Fruit fly (Drosophila melanogaster) whole organism, prepupa: ENCODE results near the gene CG3184.

Experiments used
- CG10669 ChIP-seq: fragments of 200-800 bp; sonication (Bioruptor generic); optimal IDR thresholded peaks from 3 replicates; lab custom pipeline; 2018; ENCODE audit warnings: missing biosample characterization, mild to moderate bottlenecking, missing genetic modification characterization, moderate library complexity
- CG1621 ChIP-seq: fragments of 200-800 bp; sonication (Bioruptor generic); optimal IDR thresholded peaks from 3 replicates; lab custom pipeline; 2018; ENCODE audit warnings: missing biosample characterization, mild to moderate bottlenecking, missing genetic modification characterization
- CG16779 ChIP-seq: fragments of 200-800 bp; sonication (Bioruptor generic); optimal IDR thresholded peaks from 3 replicates; lab custom pipeline; 2017; ENCODE audit warnings: missing biosample characterization, mild to moderate bottlenecking, missing genetic modification characterization
- CG34406 ChIP-seq: fragments of 200-800 bp; sonication (Bioruptor generic); optimal IDR thresholded peaks from 3 replicates; lab custom pipeline; 2016; ENCODE audit warnings: missing biosample characterization, missing genetic modification characterization
- CG4318 ChIP-seq: fragments of 200-800 bp; sonication (Bioruptor generic); optimal IDR thresholded peaks from 3 replicates; lab custom pipeline; 2017; ENCODE audit warnings: missing biosample characterization, mild to moderate bottlenecking, missing genetic modification characterization
- CG6808 ChIP-seq: fragments of 200-800 bp; sonication (Bioruptor generic); optimal IDR thresholded peaks from 3 replicates; lab custom pipeline; 2017; ENCODE audit warnings: missing biosample characterization, missing genetic modification characterization, mild to moderate bottlenecking, moderate library complexity, missing genetic modification reagents
- CG8119 ChIP-seq: fragments of 200-800 bp; sonication (Bioruptor generic); IDR thresholded peaks from 3 replicates; pipeline ENCODE4 v1.3.6; 2022; ENCODE audit warnings: missing biosample characterization, missing genetic modification characterization
- Eip93F ChIP-seq: fragments of 200-800 bp; sonication (Bioruptor generic); optimal IDR thresholded peaks from 2 replicates; lab custom pipeline; 2016; ENCODE audit warnings: missing biosample characterization, mild to moderate bottlenecking, missing genetic modification characterization
- Ets21C ChIP-seq: fragments of 200-800 bp; sonication (Bioruptor generic); optimal IDR thresholded peaks from 3 replicates; lab custom pipeline; 2016; ENCODE audit warnings: missing biosample characterization, missing genetic modification characterization
- Ets96B ChIP-seq: fragments of 200-800 bp; optimal IDR thresholded peaks from 2 replicates; lab custom pipeline; 2019; ENCODE audit warnings: missing biosample characterization, mild to moderate bottlenecking, missing genetic modification characterization, moderate library complexity
- Hr39 ChIP-seq: fragments of 200-800 bp; sonication (Bioruptor generic); optimal IDR thresholded peaks from 2 replicates; lab custom pipeline; 2016; ENCODE audit warnings: missing biosample characterization, missing genetic modification characterization
- Hr4 ChIP-seq: fragments of 200-800 bp; sonication (Bioruptor generic); optimal IDR thresholded peaks from 3 replicates; lab custom pipeline; 2016; ENCODE audit warnings: missing biosample characterization, missing genetic modification characterization
- Met ChIP-seq: fragments of 200-800 bp; sonication (Bioruptor generic); optimal IDR thresholded peaks from 3 replicates; lab custom pipeline; 2016; ENCODE audit warnings: missing biosample characterization, missing genetic modification characterization
- Sox102F ChIP-seq: fragments of 200-800 bp; sonication (Bioruptor generic); optimal IDR thresholded peaks from 2 replicates; lab custom pipeline; 2016; ENCODE audit warnings: missing biosample characterization, mild to moderate bottlenecking, missing genetic modification characterization
- dsx ChIP-seq: fragments of 200-800 bp; optimal IDR thresholded peaks from 3 replicates; lab custom pipeline; 2019; ENCODE audit warnings: missing biosample characterization, mild to moderate bottlenecking, missing genetic modification characterization, moderate library complexity; ENCODE audit not compliant: poor library complexity, severe bottlenecking
- esn ChIP-seq: fragments of 200-800 bp; sonication (Bioruptor generic); optimal IDR thresholded peaks from 2 replicates; lab custom pipeline; 2016; ENCODE audit warnings: missing biosample characterization, mild to moderate bottlenecking, missing genetic modification characterization, moderate library complexity
- fkh ChIP-seq: fragments of 200-800 bp; sonication (Bioruptor generic); optimal IDR thresholded peaks from 3 replicates; lab custom pipeline; 2017; ENCODE audit warnings: missing biosample characterization, mild to moderate bottlenecking, missing genetic modification characterization, moderate library complexity
- ss ChIP-seq, 2 experiments: fragments of 200-800 bp; sonication (Bioruptor generic); optimal IDR thresholded peaks; 2 replicates in 1 of 2; 3 replicates in 1 of 2; lab custom pipeline; 2017 to 2018; ENCODE audit warnings: mild to moderate bottlenecking in 2 of 2, missing biosample characterization in 2 of 2, missing genetic modification characterization in 2 of 2, moderate library complexity in 1 of 2

Gene CG3184

DNA sequence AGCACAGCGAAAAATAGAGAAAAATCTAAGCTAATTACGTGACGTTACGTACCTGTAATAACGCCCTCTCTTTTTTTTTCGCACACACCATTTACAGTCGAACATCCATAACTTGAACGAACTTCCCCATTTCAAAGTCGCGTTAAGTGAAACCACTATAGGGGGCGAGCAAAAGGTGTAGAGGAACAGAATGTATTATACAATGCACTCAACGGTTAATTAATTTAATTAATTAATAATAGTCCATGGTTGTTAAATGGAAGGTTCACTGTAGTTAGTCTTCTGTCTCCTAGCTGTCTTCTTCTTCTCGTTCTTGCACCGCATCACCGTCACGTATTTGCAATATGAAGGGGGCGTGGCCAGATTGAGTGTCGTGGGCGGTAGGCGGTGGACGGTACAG lies 47.0 kb downstream of the CG3184 start (continued):
- TF ChIP-seq CG1621 (tag; lab: Kevin White, UChicago) (no peak), Hr4 (GFP tag; lab: Kevin White, UChicago) (peak; percentile 72), esn (GFP tag; lab: Kevin White, UChicago) (peak; percentile 18), CG10669 (GFP tag; lab: Kevin White, UChicago) (no peak), CG34406 (GFP tag; lab: Kevin White, UChicago) (no peak), Sox102F (GFP tag; lab: Kevin White, UChicago) (no peak), CG6808 (GFP tag; lab: Kevin White, UChicago) (no peak), CG16779 (tag; lab: Kevin White, UChicago) (no peak), Ets21C (GFP tag; lab: Kevin White, UChicago) (no peak), dsx (GFP tag; lab: Kevin White, UChicago) (no peak), Met (peak; percentile 26), ss (GFP tag; optimal IDR thresholded peaks at IDR 0.05; lab: Kevin White, UChicago) (no peak)

DNA sequence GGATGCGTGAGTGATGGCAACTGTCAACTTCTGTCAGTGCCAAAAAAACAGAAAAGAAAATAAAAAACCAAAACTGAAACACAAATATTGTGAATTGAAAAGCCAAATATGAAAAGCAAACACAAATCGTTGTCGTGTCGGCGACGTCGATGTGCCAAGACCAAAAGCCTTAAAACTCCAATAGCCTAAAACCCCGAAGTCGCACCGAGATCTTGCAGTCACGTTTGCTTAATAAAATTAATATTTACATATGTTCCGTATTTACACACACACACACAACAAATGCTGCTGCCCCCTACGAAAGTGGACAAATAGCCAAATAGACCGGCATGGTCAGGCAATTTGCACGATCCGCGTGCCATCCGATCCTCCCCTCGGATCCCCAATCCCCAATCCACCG lies 50.5 kb downstream of the CG3184 start:
- TF ChIP-seq Hr4 (GFP tag; lab: Kevin White, UChicago) (no peak), Hr39 (no peak), Eip93F (GFP tag; lab: Kevin White, UChicago) (no peak), CG4318 (no peak), Sox102F (GFP tag; lab: Kevin White, UChicago) (no peak), fkh (peak; percentile 75), Ets96B (tag; lab: Kevin White, UChicago) (no peak), CG8119 (GFP tag; lab: Robert Waterston, UW) (no peak)
